Fruit fly (Drosophila melanogaster) whole organism, embryonic: ENCODE results near the gene bin.
A peak's percentile ranks its signal among the peaks of the same experiment; 100 is the strongest.

Experiments used
- BEAF-32 ChIP-seq: fragments of 200-800 bp; sonication (Bioruptor generic); optimal IDR thresholded peaks from 3 replicates; lab custom pipeline; 2017; ENCODE audit warnings: missing biosample characterization, missing genetic modification characterization, mild to moderate bottlenecking, moderate library complexity, missing genetic modification reagents
- CG12104 ChIP-seq: fragments of 200-800 bp; sonication (Bioruptor generic); optimal IDR thresholded peaks from 3 replicates; lab custom pipeline; 2016; ENCODE audit warnings: missing biosample characterization, missing genetic modification characterization
- CG12236 ChIP-seq: fragments of 200-800 bp; sonication (Bioruptor generic); optimal IDR thresholded peaks from 2 replicates; lab custom pipeline; 2016; ENCODE audit warnings: missing biosample characterization, missing genetic modification characterization
- CG12659 ChIP-seq: fragments of 200-800 bp; sonication (Bioruptor generic); optimal IDR thresholded peaks from 3 replicates; lab custom pipeline; 2017; ENCODE audit warnings: mild to moderate bottlenecking, missing biosample characterization, missing genetic modification reagents, missing genetic modification characterization
- CG14860 ChIP-seq: fragments of 200-800 bp; sonication (Bioruptor generic); IDR thresholded peaks from 3 replicates; pipeline ENCODE4 v1.3.6; 2022; ENCODE audit warnings: missing biosample characterization, missing genetic modification characterization; ENCODE audit not compliant: partially characterized antibody
- CG1529 ChIP-seq: fragments of 200-800 bp; sonication (Bioruptor generic); optimal IDR thresholded peaks from 3 replicates; lab custom pipeline; 2018; ENCODE audit warnings: missing biosample characterization, missing genetic modification characterization
- CG17359 ChIP-seq: fragments of 200-800 bp; sonication (Bioruptor generic); optimal IDR thresholded peaks from 3 replicates; lab custom pipeline; 2018; ENCODE audit warnings: missing biosample characterization, mild to moderate bottlenecking, missing genetic modification characterization, moderate library complexity
- CG2712 ChIP-seq: fragments of 200-800 bp; optimal IDR thresholded peaks from 3 replicates; lab custom pipeline; 2019; ENCODE audit warnings: missing biosample characterization, mild to moderate bottlenecking, missing genetic modification characterization, moderate library complexity
- CG30431 ChIP-seq: fragments of 200-800 bp; sonication (Bioruptor generic); optimal IDR thresholded peaks from 2 replicates; lab custom pipeline; 2017; ENCODE audit warnings: missing biosample characterization, missing genetic modification characterization
- CG33557 ChIP-seq: fragments of 200-800 bp; sonication (Bioruptor generic); optimal IDR thresholded peaks from 2 replicates; lab custom pipeline; 2019; ENCODE audit warnings: missing biosample characterization, mild to moderate bottlenecking, missing genetic modification characterization, moderate library complexity
- CG34376 ChIP-seq: fragments of 200-800 bp; sonication (Bioruptor generic); optimal IDR thresholded peaks from 2 replicates; lab custom pipeline; 2018; ENCODE audit warnings: missing biosample characterization, mild to moderate bottlenecking, missing genetic modification characterization
- CG34422 ChIP-seq: fragments of 200-800 bp; sonication (Bioruptor generic); IDR thresholded peaks from 3 replicates; pipeline ENCODE4 v1.3.6; 2022; ENCODE audit warnings: missing biosample characterization, missing genetic modification characterization
- CG4820 ChIP-seq: fragments of 200-800 bp; sonication (Bioruptor generic); optimal IDR thresholded peaks from 3 replicates; lab custom pipeline; 2016; ENCODE audit warnings: missing biosample characterization, missing genetic modification characterization
- CG6683 ChIP-seq: fragments of 200-800 bp; sonication (Bioruptor generic); optimal IDR thresholded peaks from 2 replicates; lab custom pipeline; 2017; ENCODE audit warnings: missing biosample characterization, mild to moderate bottlenecking, missing genetic modification characterization, missing genetic modification reagents
- CG6791 ChIP-seq: fragments of 200-800 bp; sonication (Bioruptor generic); IDR thresholded peaks from 3 replicates; pipeline ENCODE4 v1.3.6; 2022; ENCODE audit warnings: missing biosample characterization, missing genetic modification characterization; ENCODE audit not compliant: partially characterized antibody
- CG6813 ChIP-seq: fragments of 200-800 bp; sonication (Bioruptor generic); optimal IDR thresholded peaks from 2 replicates; lab custom pipeline; 2017; ENCODE audit warnings: missing biosample characterization, missing genetic modification characterization, mild to moderate bottlenecking, moderate library complexity, missing genetic modification reagents
- CG8290 ChIP-seq, 3 experiments: fragments of 200-800 bp; sonication (Bioruptor generic); optimal IDR thresholded peaks; 2 replicates each; lab custom pipeline; 2016 to 2019; ENCODE audit warnings: missing biosample characterization in 3 of 3, missing genetic modification characterization in 3 of 3, mild to moderate bottlenecking in 2 of 3, moderate library complexity in 1 of 3
- CTCF ChIP-seq: fragments of 200-800 bp; sonication (Bioruptor generic); optimal IDR thresholded peaks from 2 replicates; lab custom pipeline; 2017; ENCODE audit warnings: missing biosample characterization, mild to moderate bottlenecking, missing genetic modification characterization, moderate library complexity
- Dad ChIP-seq: fragments of 200-800 bp; sonication (Bioruptor generic); optimal IDR thresholded peaks from 3 replicates; lab custom pipeline; 2016; ENCODE audit warnings: missing biosample characterization, missing genetic modification characterization
- Dip3 ChIP-seq: fragments of 200-800 bp; sonication (Bioruptor generic); optimal IDR thresholded peaks from 3 replicates; lab custom pipeline; 2016; ENCODE audit warnings: missing biosample characterization, missing genetic modification characterization
- Doc2 ChIP-seq: fragments of 200-800 bp; sonication (Bioruptor generic); IDR thresholded peaks from 2 replicates; pipeline ENCODE4 v1.3.6; 2022; ENCODE audit warnings: missing biosample characterization, missing genetic modification characterization
- Gug ChIP-seq: fragments of 200-800 bp; sonication (Bioruptor generic); IDR thresholded peaks from 4 replicates; pipeline ENCODE4 v1.3.6; 2022; ENCODE audit warnings: missing biosample characterization, missing genetic modification characterization
- Hmr ChIP-seq: fragments of 200-800 bp; sonication (Bioruptor generic); optimal IDR thresholded peaks from 3 replicates; lab custom pipeline; 2017; ENCODE audit warnings: mild to moderate bottlenecking, missing biosample characterization, missing genetic modification reagents, missing genetic modification characterization
- Mes4 ChIP-seq: fragments of 200-800 bp; sonication (Bioruptor generic); optimal IDR thresholded peaks from 2 replicates; lab custom pipeline; 2016; ENCODE audit warnings: missing biosample characterization, missing genetic modification characterization
- Nf-YB ChIP-seq: fragments of 200-800 bp; sonication (Bioruptor generic); optimal IDR thresholded peaks from 3 replicates; lab custom pipeline; 2019; ENCODE audit warnings: missing biosample characterization, mild to moderate bottlenecking, missing genetic modification characterization, moderate library complexity
- Scr ChIP-seq: fragments of 200-800 bp; sonication (Bioruptor generic); IDR thresholded peaks from 2 replicates; pipeline ENCODE4 v1.3.6; 2022; ENCODE audit warnings: missing biosample characterization, missing genetic modification characterization; ENCODE audit not compliant: partially characterized antibody
- Xbp1 ChIP-seq: fragments of 200-800 bp; sonication (Bioruptor generic); optimal IDR thresholded peaks from 3 replicates; lab custom pipeline; 2016; ENCODE audit warnings: missing biosample characterization, mild to moderate bottlenecking, missing genetic modification characterization
- ase ChIP-seq: fragments of 200-800 bp; sonication (Bioruptor generic); IDR thresholded peaks from 3 replicates; pipeline ENCODE4 v1.3.6; 2022; ENCODE audit warnings: missing biosample characterization, missing genetic modification characterization
- bbx ChIP-seq: fragments of 200-800 bp; sonication (Bioruptor generic); IDR thresholded peaks from 2 replicates; pipeline ENCODE4 v1.3.6; 2022; ENCODE audit warnings: missing biosample characterization, missing genetic modification characterization; ENCODE audit not compliant: partially characterized antibody
- bsh ChIP-seq, 2 experiments: fragments of 200-800 bp; sonication (Bioruptor generic); optimal IDR thresholded peaks; 2 replicates each; lab custom pipeline; 2017 to 2018; ENCODE audit warnings: mild to moderate bottlenecking in 2 of 2, missing biosample characterization in 2 of 2, missing genetic modification characterization in 2 of 2, moderate library complexity in 1 of 2
- croc ChIP-seq: fragments of 200-800 bp; sonication (Bioruptor generic); conservative IDR thresholded peaks from 3 replicates; pipeline ENCODE4 v1.3.6; 2022; ENCODE audit warnings: missing biosample characterization, missing genetic modification characterization
- esg ChIP-seq: fragments of 200-800 bp; sonication (Bioruptor generic); conservative IDR thresholded peaks from 2 replicates; pipeline ENCODE4 v1.3.6; 2022; ENCODE audit warnings: missing biosample characterization, missing genetic modification characterization
- eve ChIP-seq, 2 experiments: fragments of >200 bp; optimal IDR thresholded peaks; 2 replicates each; lab custom pipeline; 2017; ENCODE audit warnings: missing biosample characterization in 2 of 2, missing genetic modification characterization in 2 of 2
- ewg ChIP-seq: fragments of 200-800 bp; sonication (Bioruptor generic); optimal IDR thresholded peaks from 3 replicates; lab custom pipeline; 2017; ENCODE audit warnings: mild to moderate bottlenecking, missing biosample characterization, missing genetic modification reagents, missing genetic modification characterization
- exex ChIP-seq: fragments of 200-800 bp; sonication (Bioruptor generic); optimal IDR thresholded peaks from 4 replicates; lab custom pipeline; 2018; ENCODE audit warnings: missing biosample characterization, mild to moderate bottlenecking, missing genetic modification characterization, moderate library complexity
- eyg ChIP-seq: fragments of 200-800 bp; sonication (Bioruptor generic); optimal IDR thresholded peaks from 3 replicates; lab custom pipeline; 2016; ENCODE audit warnings: missing biosample characterization, missing genetic modification characterization
- fd3F ChIP-seq: fragments of 200-800 bp; sonication (Bioruptor generic); optimal IDR thresholded peaks from 2 replicates; lab custom pipeline; 2018; ENCODE audit warnings: missing biosample characterization, mild to moderate bottlenecking, missing genetic modification characterization, moderate library complexity
- fu2 ChIP-seq: fragments of 200-800 bp; sonication (Bioruptor generic); optimal IDR thresholded peaks from 2 replicates; lab custom pipeline; 2016; ENCODE audit warnings: missing biosample characterization, missing genetic modification characterization
- hth ChIP-seq: fragments of >200 bp; optimal IDR thresholded peaks from 2 replicates; lab custom pipeline; 2017; ENCODE audit warnings: inconsistent platforms
- inv ChIP-seq: fragments of 200-800 bp; sonication (Bioruptor generic); IDR thresholded peaks from 2 replicates; pipeline ENCODE4 v1.3.6; 2022; ENCODE audit warnings: missing biosample characterization, missing genetic modification characterization; ENCODE audit not compliant: partially characterized antibody
- knrl ChIP-seq: fragments of 200-800 bp; sonication (Bioruptor generic); IDR thresholded peaks from 3 replicates; pipeline ENCODE4 v1.3.6; 2022; ENCODE audit warnings: missing biosample characterization, missing genetic modification characterization; ENCODE audit not compliant: partially characterized antibody
- nerfin-1 ChIP-seq: fragments of 200-800 bp; sonication (Bioruptor generic); optimal IDR thresholded peaks from 3 replicates; lab custom pipeline; 2019; ENCODE audit warnings: missing biosample characterization, mild to moderate bottlenecking, missing genetic modification characterization, moderate library complexity
- pb ChIP-seq: fragments of 200-800 bp; sonication (Bioruptor generic); optimal IDR thresholded peaks from 3 replicates; lab custom pipeline; 2016; ENCODE audit warnings: missing biosample characterization, missing genetic modification characterization
- pfk ChIP-seq: fragments of 200-800 bp; sonication (Bioruptor generic); optimal IDR thresholded peaks from 2 replicates; lab custom pipeline; 2018; ENCODE audit warnings: missing biosample characterization, mild to moderate bottlenecking, missing genetic modification characterization, moderate library complexity
- prd ChIP-seq, 3 experiments: fragments of >200 bp in 2 of 3; fragments of 200-800 bp in 1 of 3; sonication (Bioruptor generic) in 1 of 3; optimal IDR thresholded peaks in 2 of 3; IDR thresholded peaks in 1 of 3; 2 replicates in 2 of 3; 3 replicates in 1 of 3; pipeline versions ENCODE4 v1.3.6 to Lab custom; 2017 to 2022; ENCODE audit warnings: missing biosample characterization in 1 of 3, missing genetic modification characterization in 1 of 3
- sc ChIP-seq, 3 experiments: fragments of >200 bp in 2 of 3; fragments of 200-800 bp in 1 of 3; sonication (Bioruptor generic) in 1 of 3; optimal IDR thresholded peaks; 2 replicates in 2 of 3; 3 replicates in 1 of 3; lab custom pipeline; 2017; ENCODE audit warnings: mild to moderate bottlenecking in 1 of 3, missing biosample characterization in 1 of 3, missing genetic modification characterization in 1 of 3, missing genetic modification reagents in 1 of 3
- sim ChIP-seq: fragments of 200-800 bp; sonication (Bioruptor generic); IDR thresholded peaks from 2 replicates; pipeline ENCODE4 v1.3.6; 2022; ENCODE audit warnings: missing biosample characterization, missing genetic modification characterization
- wek ChIP-seq: fragments of 200-800 bp; sonication (Bioruptor generic); optimal IDR thresholded peaks from 3 replicates; lab custom pipeline; 2018; ENCODE audit warnings: missing biosample characterization, mild to moderate bottlenecking, missing genetic modification characterization, moderate library complexity
- zfh1 ChIP-seq: fragments of 200-800 bp; sonication (Bioruptor generic); IDR thresholded peaks from 3 replicates; pipeline ENCODE4 v1.3.6; 2022; ENCODE audit warnings: missing biosample characterization, missing genetic modification characterization

bin gene

DNA sequence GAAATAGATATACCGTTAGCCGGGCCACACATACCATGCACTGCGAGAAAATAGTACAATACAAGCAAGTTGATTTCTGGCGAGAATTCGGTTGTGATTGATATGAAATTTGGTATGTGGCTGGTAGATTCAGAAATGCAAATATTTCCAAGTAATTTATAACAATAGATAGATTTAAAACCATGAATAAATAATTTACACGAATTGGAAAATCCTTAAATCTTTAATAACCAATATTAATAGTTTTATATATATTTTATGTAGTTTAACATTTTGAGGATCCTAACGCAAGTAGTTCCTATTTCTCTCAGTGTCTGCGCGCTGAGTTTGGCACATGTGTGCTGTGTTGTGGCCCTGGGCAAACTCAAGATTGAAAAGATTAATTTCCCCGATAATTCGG lies 8.6 kb upstream of the bin start (continued):
- TF ChIP-seq nerfin-1 (tag; lab: Kevin White, UChicago) (no peak), eve (GFP tag; optimal IDR thresholded peaks at IDR 0.05; lab: Kevin White, UChicago) (peak in 1 of 2 experiments; percentile 60), CG2712 (tag; lab: Kevin White, UChicago) (peak; percentile 77), Nf-YB (GFP tag; lab: Kevin White, UChicago) (no peak), CTCF (GFP tag; lab: Kevin White, UChicago) (no peak), BEAF-32 (no peak), Scr (GFP tag; lab: Robert Waterston, UW) (no peak), bbx (GFP tag; lab: Robert Waterston, UW) (no peak), Dad (GFP tag; lab: Kevin White, UChicago) (no peak), CG30431 (GFP tag; lab: Kevin White, UChicago) (peak; percentile 62), sc (optimal IDR thresholded peaks at IDR 0.05; lab: Kevin White, UChicago) (no peak), sc (GFP tag; optimal IDR thresholded peaks at IDR 0.05; lab: Kevin White, UChicago) (peak; percentile 47), hth (lab: Kevin White, UChicago) (no peak), eyg (GFP tag; lab: Kevin White, UChicago) (no peak), sim (GFP tag; lab: Robert Waterston, UW) (no peak), ewg (GFP tag; lab: Kevin White, UChicago) (no peak), Doc2 (GFP tag; lab: Robert Waterston, UW) (no peak), croc (GFP tag; lab: Robert Waterston, UW) (no peak), CG6813 (GFP tag; lab: Kevin White, UChicago) (peak; percentile 12), CG12236 (GFP tag; lab: Kevin White, UChicago) (no peak), prd (optimal IDR thresholded peaks at IDR 0.05; lab: Kevin White, UChicago) (no peak), prd (GFP tag; IDR thresholded peaks at IDR 0.05; lab: Robert Waterston, UW) (peak; percentile 87; the same call in 2 of the 3 replicates), Hmr (GFP tag; lab: Kevin White, UChicago) (peak; percentile 2), esg (no peak), CG17359 (tag; lab: Kevin White, UChicago) (peak; percentile 10), CG33557 (GFP tag; lab: Kevin White, UChicago) (peak; percentile 70), knrl (GFP tag; lab: Robert Waterston, UW) (no peak), CG4820 (peak; percentile 43), CG8290 (GFP tag; optimal IDR thresholded peaks at IDR 0.05; lab: Kevin White, UChicago) (peak; percentile 13), CG8290 (tag; optimal IDR thresholded peaks at IDR 0.05; lab: Kevin White, UChicago) (peak in 1 of 2 experiments; percentile 18), CG12104 (GFP tag; lab: Kevin White, UChicago) (peak; percentile 40), CG1529 (GFP tag; lab: Kevin White, UChicago) (peak; percentile 41), fu2 (no peak), pfk (no peak), CG12659 (GFP tag; lab: Kevin White, UChicago) (peak; percentile 33), Gug (GFP tag; lab: Robert Waterston, UW) (no peak), CG6683 (GFP tag; lab: Kevin White, UChicago) (no peak), inv (GFP tag; lab: Robert Waterston, UW) (no peak), Mes4 (GFP tag; lab: Kevin White, UChicago) (no peak), zfh1 (peak; percentile 56; the same call in 2 of the 3 replicates), exex (tag; lab: Kevin White, UChicago) (no peak), bsh (GFP tag; optimal IDR thresholded peaks at IDR 0.05; lab: Kevin White, UChicago) (peak in 1 of 2 experiments; percentile 58), CG14860 (GFP tag; lab: Robert Waterston, UW) (no peak), fd3F (GFP tag; lab: Kevin White, UChicago) (no peak), CG6791 (GFP tag; lab: Robert Waterston, UW) (0 out of 3 replicates have a peak, but pooled peaks have one; percentile 10), CG34376 (GFP tag; lab: Kevin White, UChicago) (no peak), Xbp1 (GFP tag; lab: Kevin White, UChicago) (peak; percentile 38), Dip3 (GFP tag; lab: Kevin White, UChicago) (no peak), wek (GFP tag; lab: Kevin White, UChicago) (no peak), pb (GFP tag; lab: Kevin White, UChicago) (no peak), ase (GFP tag; lab: Robert Waterston, UW) (no peak), CG34422 (no peak)
